Worm (Caenorhabditis elegans) whole organism, L4/young adult: ENCODE data around the gene clec-160.

Experiments
- W03F9.2 ChIP-seq: fragments of 150-350 bp; optimal IDR thresholded peaks from 2 replicates; lab custom pipeline; 2014; ENCODE audit warnings: missing biosample characterization, missing genetic modification characterization
- dao-5 ChIP-seq: sonication (generic microtip); optimal IDR thresholded peaks from 2 replicates; lab custom pipeline; 2016; ENCODE audit warnings: missing genotype, missing genetic modification characterization, moderate library complexity, missing compliant biosample characterization
- him-1 ChIP-seq: sonication (generic microtip); optimal IDR thresholded peaks from 2 replicates; lab custom pipeline; 2016; ENCODE audit warnings: missing genotype, missing genetic modification reagents, missing genetic modification characterization, missing compliant biosample characterization

ce11 chrIII:8303440-8303839 lies 27.7 kb upstream of the clec-160 start:
- no peak for TF ChIP-seq dao-5 (tag; lab: Kevin White, UChicago)
- TF ChIP-seq him-1 (tag; lab: Kevin White, UChicago), result no peak
- TF ChIP-seq W03F9.2, result no peak
